Worm (Caenorhabditis elegans) whole organism, L2 larva: Measurements from ENCODE around the gene clec-6.

Experiments used
- C34F6.9 ChIP-seq: fragments of 150-350 bp; optimal IDR thresholded peaks from 2 replicates; lab custom pipeline; 2014; ENCODE audit warnings: missing biosample characterization, missing genetic modification characterization
- F13H6.1 ChIP-seq: sonication (generic microtip); optimal IDR thresholded peaks from 2 replicates; lab custom pipeline; 2016; ENCODE audit warnings: missing genetic modification characterization, missing compliant biosample characterization
- R02D3.7 ChIP-seq: fragments of 150-350 bp; optimal IDR thresholded peaks from 2 replicates; lab custom pipeline; 2014; ENCODE audit warnings: missing biosample characterization, missing genetic modification characterization
- Y55F3AM.14 ChIP-seq: fragments of 200-800 bp; sonication (Bioruptor generic); optimal IDR thresholded peaks from 2 replicates; lab custom pipeline; 2018; ENCODE audit warnings: mild to moderate bottlenecking, missing genetic modification characterization, missing compliant biosample characterization
- ZK546.5 ChIP-seq: sonication (generic microtip); optimal IDR thresholded peaks from 2 replicates; lab custom pipeline; 2017; ENCODE audit warnings: missing biosample characterization, missing genetic modification characterization
- alr-1 ChIP-seq: fragments of 150-350 bp; optimal IDR thresholded peaks from 2 replicates; lab custom pipeline; 2014; ENCODE audit warnings: missing biosample characterization, missing genetic modification characterization
- aly-2 ChIP-seq: fragments of 150-350 bp; optimal IDR thresholded peaks from 2 replicates; lab custom pipeline; 2014; ENCODE audit warnings: missing biosample characterization, missing genetic modification characterization
- ama-1 ChIP-seq: fragments of 150-350 bp; optimal IDR thresholded peaks from 2 replicates; lab custom pipeline; 2018; ENCODE audit warnings: inconsistent platforms
- blmp-1 ChIP-seq: sonication (generic microtip); optimal IDR thresholded peaks from 2 replicates; lab custom pipeline; 2017; ENCODE audit warnings: missing genetic modification characterization, mild to moderate bottlenecking, missing compliant biosample characterization, antibody characterized with exemption, moderate library complexity; ENCODE audit not compliant: insufficient read depth
- ceh-16 ChIP-seq: fragments of 150-350 bp; optimal IDR thresholded peaks from 2 replicates; lab custom pipeline; 2014; ENCODE audit warnings: missing biosample characterization, missing genetic modification characterization
- crh-2 ChIP-seq: sonication (generic microtip); optimal IDR thresholded peaks from 2 replicates; lab custom pipeline; 2017; ENCODE audit warnings: missing biosample characterization, missing genetic modification characterization
- elt-1 ChIP-seq: fragments of 150-350 bp; optimal IDR thresholded peaks from 2 replicates; lab custom pipeline; 2014; ENCODE audit warnings: missing biosample characterization, missing genetic modification characterization
- elt-3 ChIP-seq: sonication (generic microtip); optimal IDR thresholded peaks from 2 replicates; lab custom pipeline; 2017; ENCODE audit warnings: missing biosample characterization, missing genetic modification characterization
- fos-1 ChIP-seq: fragments of 150-350 bp; optimal IDR thresholded peaks from 2 replicates; lab custom pipeline; 2014; ENCODE audit warnings: missing biosample characterization, missing genetic modification characterization
- gmeb-1 ChIP-seq: fragments of 150-350 bp; optimal IDR thresholded peaks from 2 replicates; lab custom pipeline; 2014; ENCODE audit warnings: missing biosample characterization, missing genetic modification characterization
- lin-11 ChIP-seq: fragments of 150-350 bp; sonication (generic microtip); optimal IDR thresholded peaks from 2 replicates; lab custom pipeline; 2014; ENCODE audit warnings: missing biosample characterization, missing genetic modification characterization, inconsistent platforms, mixed read lengths
- lin-39 ChIP-seq: fragments of 150-350 bp; optimal IDR thresholded peaks from 2 replicates; lab custom pipeline; 2014; ENCODE audit warnings: missing biosample characterization, missing genetic modification reagents, missing genetic modification characterization
- mab-5 ChIP-seq: fragments of 150-350 bp; optimal IDR thresholded peaks from 2 replicates; lab custom pipeline; 2014; ENCODE audit warnings: missing biosample characterization, missing genetic modification characterization
- nhr-25 ChIP-seq: fragments of 150-350 bp; sonication (generic microtip); optimal IDR thresholded peaks from 3 replicates; lab custom pipeline; 2014; ENCODE audit warnings: missing biosample characterization, missing genetic modification characterization
- nhr-6 ChIP-seq: fragments of 150-350 bp; optimal IDR thresholded peaks from 2 replicates; lab custom pipeline; 2014; ENCODE audit warnings: missing biosample characterization, missing genetic modification characterization
- nhr-77 ChIP-seq: fragments of 150-350 bp; optimal IDR thresholded peaks from 2 replicates; lab custom pipeline; 2014; ENCODE audit warnings: missing biosample characterization, missing genetic modification characterization
- peb-1 ChIP-seq: fragments of 150-350 bp; optimal IDR thresholded peaks from 2 replicates; lab custom pipeline; 2014; ENCODE audit warnings: missing biosample characterization, missing genetic modification characterization
- skn-1 ChIP-seq: sonication (generic microtip); optimal IDR thresholded peaks from 2 replicates; lab custom pipeline; 2017; ENCODE audit warnings: missing biosample characterization, missing genetic modification characterization
- sma-3 ChIP-seq: sonication (generic microtip); optimal IDR thresholded peaks from 2 replicates; lab custom pipeline; 2016; ENCODE audit warnings: missing genetic modification reagents, missing genetic modification characterization, missing compliant biosample characterization
- sma-9 ChIP-seq, 2 experiments: fragments of 150-350 bp in 1 of 2; sonication (generic microtip) in 1 of 2; optimal IDR thresholded peaks; 2 replicates each; lab custom pipeline; 2014 to 2016; ENCODE audit warnings: missing genetic modification characterization in 2 of 2, mild to moderate bottlenecking in 1 of 2, missing biosample characterization in 1 of 2, missing compliant biosample characterization in 1 of 2, missing genetic modification reagents in 1 of 2, moderate library complexity in 1 of 2
- unc-39 ChIP-seq: fragments of 150-350 bp; optimal IDR thresholded peaks from 2 replicates; lab custom pipeline; 2014; ENCODE audit warnings: missing biosample characterization, missing genetic modification characterization
- unc-55 ChIP-seq: fragments of 150-350 bp; sonication (generic microtip); optimal IDR thresholded peaks from 3 replicates; lab custom pipeline; 2014; ENCODE audit warnings: missing biosample characterization, missing genetic modification reagents, missing genetic modification characterization
- unc-62 ChIP-seq: fragments of 150-350 bp; optimal IDR thresholded peaks from 2 replicates; lab custom pipeline; 2014; ENCODE audit warnings: missing biosample characterization, missing genetic modification reagents, missing genetic modification characterization
- zag-1 ChIP-seq: fragments of 150-350 bp; optimal IDR thresholded peaks from 2 replicates; lab custom pipeline; 2014; ENCODE audit warnings: missing biosample characterization, missing genetic modification characterization
- ztf-11 ChIP-seq: sonication (generic microtip); optimal IDR thresholded peaks from 2 replicates; lab custom pipeline; 2017; ENCODE audit warnings: missing biosample characterization, missing genetic modification characterization

Gene clec-6

DNA sequence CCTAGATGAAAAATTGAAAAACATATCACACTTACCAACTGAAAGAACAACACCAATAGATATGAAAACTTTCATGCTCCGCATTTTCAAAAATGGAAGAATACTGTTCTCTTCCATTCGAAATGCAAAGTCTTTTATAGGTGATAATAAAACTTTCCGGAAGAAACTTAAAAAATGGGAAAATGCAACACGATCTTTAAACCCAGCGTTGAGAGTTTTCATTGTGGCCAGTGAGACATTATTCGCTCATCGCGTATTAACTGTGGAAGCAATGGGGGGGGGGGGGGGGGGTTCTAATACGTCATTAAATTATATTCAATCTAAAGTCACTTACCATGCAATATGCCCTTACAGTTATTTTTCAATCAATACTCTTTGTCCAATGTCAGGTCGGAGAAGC lies 42.9 kb downstream of the clec-6 start, which contains the start of the genes clec-157 and fkh-5:
clec-157 (minus strand) TSS at position 101 of the 400 bp plus-strand sequence.
fkh-5 (plus strand) TSS at position 336 of the 400 bp plus-strand sequence.
- TF ChIP-seq ama-1 (no peak), unc-55 (no peak), lin-11 (tag; lab: Kevin White, UChicago) (no peak), aly-2 (tag; lab: Kevin White, UChicago) (no peak), crh-2 (tag; lab: Kevin White, UChicago) (no peak), gmeb-1 (tag; lab: Kevin White, UChicago) (no peak)

DNA sequence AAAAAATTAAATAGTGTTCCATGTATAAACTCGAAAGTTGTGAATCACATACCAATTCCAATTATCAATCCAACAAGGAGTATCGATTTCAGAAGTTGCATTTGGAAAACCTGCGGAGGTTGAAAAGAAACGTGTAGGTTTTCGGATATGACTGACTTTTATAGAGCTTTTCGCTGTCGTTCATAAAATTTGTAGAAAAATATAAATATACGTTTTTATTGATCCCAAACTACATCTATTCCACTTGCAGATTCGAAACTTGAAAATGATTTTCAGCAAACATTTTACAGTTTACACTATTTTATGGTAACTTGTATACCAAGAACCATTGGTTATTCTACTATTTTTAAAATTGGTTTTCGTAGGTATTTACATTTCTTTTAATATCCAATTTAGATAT lies 45.1 kb downstream of the clec-6 start, which contains the start of gene clec-156:
clec-156 (minus strand) TSS at position 101 of the 400 bp plus-strand sequence.
- TF ChIP-seq ztf-11 (no peak), nhr-6 (no peak), blmp-1 (no peak), unc-39 (no peak), lin-39 (tag; lab: Kevin White, UChicago) (no peak), unc-62 (GFP tag; lab: Kevin White, UChicago) (no peak), elt-1 (tag; lab: Kevin White, UChicago) (no peak), fos-1 (no peak), nhr-77 (tag; lab: Kevin White, UChicago) (no peak), alr-1 (tag; lab: Kevin White, UChicago) (no peak), skn-1 (no peak), zag-1 (tag; lab: Kevin White, UChicago) (no peak), ceh-16 (tag; lab: Kevin White, UChicago) (no peak), C34F6.9 (no peak), sma-9 (GFP tag; optimal IDR thresholded peaks at IDR 0.05; lab: Kevin White, UChicago) (no peak), sma-9 (tag; optimal IDR thresholded peaks at IDR 0.05; lab: Kevin White, UChicago) (no peak), peb-1 (tag; lab: Kevin White, UChicago) (no peak), elt-3 (tag; lab: Kevin White, UChicago) (no peak), ZK546.5 (tag; lab: Kevin White, UChicago) (no peak)

DNA sequence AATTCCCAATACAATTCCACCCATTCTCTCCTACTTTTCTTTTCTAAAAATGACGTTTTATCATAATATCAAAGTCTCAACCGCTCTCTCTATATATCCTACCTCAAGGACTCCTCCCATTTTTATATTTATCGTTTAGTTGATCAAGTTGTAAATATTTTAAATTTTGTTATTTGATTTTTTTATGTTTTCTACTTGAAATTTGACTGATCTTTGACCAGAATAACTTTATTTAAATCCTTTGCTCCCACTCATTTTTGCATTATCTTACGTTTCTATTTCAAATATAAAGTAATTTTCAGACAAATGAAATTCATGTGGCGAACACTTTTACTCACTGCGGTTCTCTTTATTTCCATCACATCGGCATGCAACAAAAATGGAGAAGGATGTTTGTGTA lies 49.8 kb downstream of the clec-6 start, which contains the start of the genes acbp-7 and F26A1.19:
acbp-7 (plus strand) TSS at position 301 of the 400 bp plus-strand sequence.
F26A1.19 (plus strand) TSS at position 303 of the 400 bp plus-strand sequence.
- TF ChIP-seq lin-39 (tag; lab: Kevin White, UChicago) = no peak
- TF ChIP-seq elt-3 (tag; lab: Kevin White, UChicago) = no peak
- TF ChIP-seq mab-5 (tag; lab: Kevin White, UChicago) = no peak
- TF ChIP-seq aly-2 (tag; lab: Kevin White, UChicago) = no peak
- TF ChIP-seq unc-39 = no peak
- no peak for TF ChIP-seq R02D3.7 (tag; lab: Kevin White, UChicago)
- TF ChIP-seq Y55F3AM.14 (GFP tag; lab: Kevin White, UChicago) = no peak
- no peak for TF ChIP-seq elt-1 (tag; lab: Kevin White, UChicago)
- no peak for TF ChIP-seq F13H6.1 (tag; lab: Kevin White, UChicago)
- TF ChIP-seq alr-1 (tag; lab: Kevin White, UChicago) = no peak
- no peak for TF ChIP-seq nhr-25 (tag; lab: Kevin White, UChicago)
- TF ChIP-seq sma-3 (GFP tag; lab: Kevin White, UChicago) = no peak
